Worm (Caenorhabditis elegans) whole organism, L2 larva: ENCODE measurements around the gene ZK666.8.

Experiments used
- C34F6.9 ChIP-seq: fragments of 150-350 bp; optimal IDR thresholded peaks from 2 replicates; lab custom pipeline; 2014; ENCODE audit warnings: missing biosample characterization, missing genetic modification characterization
- R02D3.7 ChIP-seq: fragments of 150-350 bp; optimal IDR thresholded peaks from 2 replicates; lab custom pipeline; 2014; ENCODE audit warnings: missing biosample characterization, missing genetic modification characterization
- Y55F3AM.14 ChIP-seq: fragments of 200-800 bp; sonication (Bioruptor generic); optimal IDR thresholded peaks from 2 replicates; lab custom pipeline; 2018; ENCODE audit warnings: mild to moderate bottlenecking, missing genetic modification characterization, missing compliant biosample characterization
- ZK546.5 ChIP-seq: sonication (generic microtip); optimal IDR thresholded peaks from 2 replicates; lab custom pipeline; 2017; ENCODE audit warnings: missing biosample characterization, missing genetic modification characterization
- aly-2 ChIP-seq: fragments of 150-350 bp; optimal IDR thresholded peaks from 2 replicates; lab custom pipeline; 2014; ENCODE audit warnings: missing biosample characterization, missing genetic modification characterization
- ama-1 ChIP-seq: fragments of 150-350 bp; optimal IDR thresholded peaks from 2 replicates; lab custom pipeline; 2018; ENCODE audit warnings: inconsistent platforms
- blmp-1 ChIP-seq: sonication (generic microtip); optimal IDR thresholded peaks from 2 replicates; lab custom pipeline; 2017; ENCODE audit warnings: missing genetic modification characterization, mild to moderate bottlenecking, missing compliant biosample characterization, antibody characterized with exemption, moderate library complexity; ENCODE audit not compliant: insufficient read depth
- ceh-16 ChIP-seq: fragments of 150-350 bp; optimal IDR thresholded peaks from 2 replicates; lab custom pipeline; 2014; ENCODE audit warnings: missing biosample characterization, missing genetic modification characterization
- fos-1 ChIP-seq: fragments of 150-350 bp; optimal IDR thresholded peaks from 2 replicates; lab custom pipeline; 2014; ENCODE audit warnings: missing biosample characterization, missing genetic modification characterization
- lin-11 ChIP-seq: fragments of 150-350 bp; sonication (generic microtip); optimal IDR thresholded peaks from 2 replicates; lab custom pipeline; 2014; ENCODE audit warnings: missing biosample characterization, missing genetic modification characterization, inconsistent platforms, mixed read lengths
- lin-13 ChIP-seq: fragments of 150-350 bp; optimal IDR thresholded peaks from 2 replicates; lab custom pipeline; 2014; ENCODE audit warnings: missing biosample characterization, missing genetic modification reagents, missing genetic modification characterization
- lin-39 ChIP-seq: fragments of 150-350 bp; optimal IDR thresholded peaks from 2 replicates; lab custom pipeline; 2014; ENCODE audit warnings: missing biosample characterization, missing genetic modification reagents, missing genetic modification characterization
- lsy-2 ChIP-seq, 2 experiments: fragments of 150-350 bp in 1 of 2; sonication (generic microtip) in 1 of 2; optimal IDR thresholded peaks; 2 replicates each; lab custom pipeline; 2014 to 2017; ENCODE audit warnings: missing biosample characterization in 2 of 2, missing genetic modification characterization in 2 of 2
- nhr-10 ChIP-seq: sonication (generic microtip); optimal IDR thresholded peaks from 2 replicates; lab custom pipeline; 2017; ENCODE audit warnings: missing biosample characterization, missing genetic modification characterization
- nhr-11 ChIP-seq: fragments of 150-350 bp; optimal IDR thresholded peaks from 2 replicates; lab custom pipeline; 2014; ENCODE audit warnings: missing biosample characterization, missing genetic modification characterization
- nhr-12 ChIP-seq: fragments of 150-350 bp; optimal IDR thresholded peaks from 2 replicates; lab custom pipeline; 2014; ENCODE audit warnings: missing biosample characterization, missing genetic modification characterization
- nhr-21 ChIP-seq: fragments of 150-350 bp; optimal IDR thresholded peaks from 2 replicates; lab custom pipeline; 2014; ENCODE audit warnings: missing biosample characterization, missing genetic modification characterization
- nhr-23 ChIP-seq: fragments of 150-350 bp; optimal IDR thresholded peaks from 2 replicates; lab custom pipeline; 2014; ENCODE audit warnings: missing biosample characterization, missing genetic modification reagents, missing genetic modification characterization
- nhr-237 ChIP-seq: fragments of 150-350 bp; optimal IDR thresholded peaks from 2 replicates; lab custom pipeline; 2014; ENCODE audit warnings: missing biosample characterization, missing genetic modification characterization
- nhr-25 ChIP-seq: fragments of 150-350 bp; sonication (generic microtip); optimal IDR thresholded peaks from 3 replicates; lab custom pipeline; 2014; ENCODE audit warnings: missing biosample characterization, missing genetic modification characterization
- nhr-6 ChIP-seq: fragments of 150-350 bp; optimal IDR thresholded peaks from 2 replicates; lab custom pipeline; 2014; ENCODE audit warnings: missing biosample characterization, missing genetic modification characterization
- nhr-77 ChIP-seq: fragments of 150-350 bp; optimal IDR thresholded peaks from 2 replicates; lab custom pipeline; 2014; ENCODE audit warnings: missing biosample characterization, missing genetic modification characterization
- peb-1 ChIP-seq: fragments of 150-350 bp; optimal IDR thresholded peaks from 2 replicates; lab custom pipeline; 2014; ENCODE audit warnings: missing biosample characterization, missing genetic modification characterization
- sem-4 ChIP-seq: fragments of 150-350 bp; optimal IDR thresholded peaks from 2 replicates; lab custom pipeline; 2014; ENCODE audit warnings: missing biosample characterization, missing genetic modification reagents, missing genetic modification characterization
- skn-1 ChIP-seq: sonication (generic microtip); optimal IDR thresholded peaks from 2 replicates; lab custom pipeline; 2017; ENCODE audit warnings: missing biosample characterization, missing genetic modification characterization
- sma-3 ChIP-seq: sonication (generic microtip); optimal IDR thresholded peaks from 2 replicates; lab custom pipeline; 2016; ENCODE audit warnings: missing genetic modification reagents, missing genetic modification characterization, missing compliant biosample characterization
- sma-9 ChIP-seq, 2 experiments: fragments of 150-350 bp in 1 of 2; sonication (generic microtip) in 1 of 2; optimal IDR thresholded peaks; 2 replicates each; lab custom pipeline; 2014 to 2016; ENCODE audit warnings: missing genetic modification characterization in 2 of 2, mild to moderate bottlenecking in 1 of 2, missing biosample characterization in 1 of 2, missing compliant biosample characterization in 1 of 2, missing genetic modification reagents in 1 of 2, moderate library complexity in 1 of 2
- snpc-4 ChIP-seq: fragments of 150-350 bp; optimal IDR thresholded peaks from 2 replicates; lab custom pipeline; 2014; ENCODE audit warnings: missing biosample characterization, missing genetic modification characterization
- unc-39 ChIP-seq: fragments of 150-350 bp; optimal IDR thresholded peaks from 2 replicates; lab custom pipeline; 2014; ENCODE audit warnings: missing biosample characterization, missing genetic modification characterization
- ztf-11 ChIP-seq: sonication (generic microtip); optimal IDR thresholded peaks from 2 replicates; lab custom pipeline; 2017; ENCODE audit warnings: missing biosample characterization, missing genetic modification characterization

Gene ZK666.8

ce11 chrII:10500674-10501073 is 7.7 kb upstream of the ZK666.8 start:
- TF ChIP-seq sma-9 (GFP tag; optimal IDR thresholded peaks at IDR 0.05; lab: Kevin White, UChicago) (peak; percentile 20), sma-9 (tag; optimal IDR thresholded peaks at IDR 0.05; lab: Kevin White, UChicago) (no peak), nhr-25 (tag; lab: Kevin White, UChicago) (peak; percentile 50), ama-1 (no peak), C34F6.9 (no peak), ceh-16 (peak; percentile 32), blmp-1 (tag; lab: Kevin White, UChicago) (peak; percentile 55)

ce11 chrII:10495912-10496311 is 3.0 kb upstream of the ZK666.8 start, which contains the start of gene ZK666.12:
Gene ZK666.12, plus strand, starts transcription at chrII:10496212.
- TF ChIP-seq Y55F3AM.14 (GFP tag; lab: Kevin White, UChicago) = no peak
- no peak for TF ChIP-seq lin-13 (GFP tag; lab: Kevin White, UChicago)
- TF ChIP-seq nhr-12 (tag; lab: Kevin White, UChicago) = no peak

- no peak for TF ChIP-seq ceh-16
- no peak for TF ChIP-seq sem-4 (tag; lab: Kevin White, UChicago)
- TF ChIP-seq nhr-23 (tag; lab: Kevin White, UChicago) = no peak
- TF ChIP-seq ZK546.5 = no peak
- no peak for TF ChIP-seq nhr-6 (tag; lab: Kevin White, UChicago)
- no peak for TF ChIP-seq R02D3.7 (tag; lab: Kevin White, UChicago)
- TF ChIP-seq nhr-10 (tag; lab: Kevin White, UChicago) = no peak
- TF ChIP-seq nhr-25 (tag; lab: Kevin White, UChicago) = no peak
- TF ChIP-seq aly-2 (tag; lab: Kevin White, UChicago) = no peak
- no peak for TF ChIP-seq nhr-237 (tag; lab: Kevin White, UChicago)
- TF ChIP-seq ztf-11 = no peak
- no peak for TF ChIP-seq ama-1
- TF ChIP-seq Y55F3AM.14 (GFP tag; lab: Kevin White, UChicago) = no peak
- TF ChIP-seq snpc-4 = no peak
- no peak for TF ChIP-seq lin-13 (GFP tag; lab: Kevin White, UChicago)
Measured at ce11 chrII:10494467-10494866, 1.5 kb upstream of the ZK666.8 start, which contains the start of gene ZK666.14. Gene ZK666.14, plus strand, starts transcription at chrII:10494767.

ce11 chrII:10490329-10490728 is 2.6 kb downstream of the ZK666.8 start, which contains the start of gene clec-61:
Gene clec-61, minus strand, starts transcription at chrII:10490537.
- no peak for TF ChIP-seq sma-9 (GFP tag; optimal IDR thresholded peaks at IDR 0.05; lab: Kevin White, UChicago)
- no peak for TF ChIP-seq sma-9 (tag; optimal IDR thresholded peaks at IDR 0.05; lab: Kevin White, UChicago)
- TF ChIP-seq sem-4 (tag; lab: Kevin White, UChicago) = no peak
- no peak for TF ChIP-seq unc-39 (tag; lab: Kevin White, UChicago)
- TF ChIP-seq nhr-11 (tag; lab: Kevin White, UChicago) = no peak
- no peak for TF ChIP-seq nhr-77 (tag; lab: Kevin White, UChicago)
- no peak for TF ChIP-seq sma-3
- TF ChIP-seq nhr-237 (tag; lab: Kevin White, UChicago) = no peak
- no peak for TF ChIP-seq skn-1 (tag; lab: Kevin White, UChicago)
- TF ChIP-seq C34F6.9 = no peak
- TF ChIP-seq lin-39 = no peak
- TF ChIP-seq peb-1 (tag; lab: Kevin White, UChicago) = no peak
- no peak for TF ChIP-seq nhr-25 (tag; lab: Kevin White, UChicago)
- TF ChIP-seq nhr-12 (tag; lab: Kevin White, UChicago) = no peak
- no peak for TF ChIP-seq ama-1
- TF ChIP-seq aly-2 (tag; lab: Kevin White, UChicago) = no peak

ce11 chrII:10486738-10487137 is 6.2 kb downstream of the ZK666.8 start, which contains the start of gene ZK666.15:
Gene ZK666.15, plus strand, starts transcription at chrII:10487038.
- TF ChIP-seq lin-39 = no peak
- TF ChIP-seq nhr-237 (tag; lab: Kevin White, UChicago) = no peak
- TF ChIP-seq lin-11 (tag; lab: Kevin White, UChicago) = no peak
- no peak for TF ChIP-seq nhr-10 (tag; lab: Kevin White, UChicago)
- TF ChIP-seq aly-2 (tag; lab: Kevin White, UChicago) = no peak
- TF ChIP-seq nhr-21 (tag; lab: Kevin White, UChicago) = no peak
- TF ChIP-seq lsy-2 (tag; optimal IDR thresholded peaks at IDR 0.05; lab: Kevin White, UChicago) = no peak

ce11 chrII:10485640-10486039 is 7.3 kb downstream of the ZK666.8 start:
- TF ChIP-seq ama-1 (no peak), fos-1 (tag; lab: Kevin White, UChicago) (peak; percentile 55), blmp-1 (tag; lab: Kevin White, UChicago) (no peak), ceh-16 (no peak)
